Worm (Caenorhabditis elegans) whole organism, young adult: ENCODE data around the gene acs-4.

Source experiments
- F39B2.1 ChIP-seq: fragments of 200-800 bp; sonication (Bioruptor generic); IDR thresholded peaks from 2 replicates; pipeline ENCODE4 v1.3.6; 2022; ENCODE audit warnings: missing genetic modification reagents, missing genetic modification characterization, missing compliant biosample characterization
- bed-2 ChIP-seq: fragments of 200-800 bp; sonication (Bioruptor generic); IDR thresholded peaks from 2 replicates; pipeline ENCODE4 v1.3.6; 2022; ENCODE audit warnings: missing genetic modification reagents, missing genetic modification characterization, missing compliant biosample characterization
- let-607 ChIP-seq, 2 experiments: fragments of 200-800 bp in 1 of 2; sonication (Bioruptor generic) in 1 of 2; sonication (generic microtip) in 1 of 2; optimal IDR thresholded peaks; 2 replicates each; lab custom pipeline; 2016 to 2018; ENCODE audit warnings: mild to moderate bottlenecking in 2 of 2, missing compliant biosample characterization in 2 of 2, missing genetic modification characterization in 2 of 2, moderate library complexity in 2 of 2, missing genotype in 1 of 2
- lin-35 ChIP-seq, 3 experiments: fragments of 150-350 bp in 2 of 3; sonication (generic microtip) in 1 of 3; optimal IDR thresholded peaks; 2 replicates each; lab custom pipeline; 2014 to 2018; ENCODE audit warnings: missing biosample characterization in 3 of 3, missing genetic modification characterization in 3 of 3, missing genetic modification reagents in 3 of 3
- lsy-27 ChIP-seq: sonication (generic microtip); optimal IDR thresholded peaks from 2 replicates; lab custom pipeline; 2017; ENCODE audit warnings: missing genetic modification characterization, mild to moderate bottlenecking, missing compliant biosample characterization, antibody characterized with exemption, missing genotype, borderline replicate concordance; ENCODE audit not compliant: insufficient read depth
- nhr-179 ChIP-seq: sonication (generic microtip); optimal IDR thresholded peaks from 2 replicates; lab custom pipeline; 2016; ENCODE audit warnings: mild to moderate bottlenecking, missing genetic modification characterization, missing compliant biosample characterization
- rcor-1 ChIP-seq: fragments of 200-800 bp; sonication (Bioruptor generic); IDR thresholded peaks from 2 replicates; pipeline ENCODE4 v1.3.6; 2022; ENCODE audit warnings: missing genetic modification reagents, missing genetic modification characterization, missing compliant biosample characterization
- rec-8 ChIP-seq, 2 experiments: sonication (generic microtip); optimal IDR thresholded peaks; 2 replicates each; lab custom pipeline; 2016; ENCODE audit warnings: mild to moderate bottlenecking in 2 of 2, missing genetic modification characterization in 2 of 2, missing genetic modification reagents in 2 of 2, missing genotype in 2 of 2, missing biosample characterization in 1 of 2, missing compliant biosample characterization in 1 of 2, moderate library complexity in 1 of 2
- rpc-1 ChIP-seq, 2 experiments: fragments of 150-350 bp in 1 of 2; sonication (generic microtip) in 1 of 2; optimal IDR thresholded peaks; 2 replicates each; lab custom pipeline; 2014 to 2018; ENCODE audit warnings: missing biosample characterization in 1 of 2, missing genetic modification characterization in 1 of 2, missing genetic modification reagents in 1 of 2, missing genotype in 1 of 2
- snpc-4 ChIP-seq, 5 experiments: fragments of 150-350 bp in 1 of 5; sonication (generic microtip) in 4 of 5; optimal IDR thresholded peaks; 2 replicates each; lab custom pipeline; 2014 to 2018; ENCODE audit warnings: missing genetic modification characterization in 5 of 5, missing biosample characterization in 3 of 5, antibody characterized with exemption in 2 of 5, mild to moderate bottlenecking in 2 of 5, missing compliant biosample characterization in 2 of 5, missing genotype in 2 of 5, moderate library complexity in 2 of 5, missing genetic modification reagents in 1 of 5
- tbx-9 ChIP-seq: sonication (generic microtip); optimal IDR thresholded peaks from 2 replicates; lab custom pipeline; 2016; ENCODE audit warnings: borderline replicate concordance, missing genetic modification characterization, inconsistent platforms, missing compliant biosample characterization

ce11 chrIII:7133559-7133958 is 34.1 kb upstream of the acs-4 start, which contains the start of the genes pot-1 and ggtb-1:
- TF ChIP-seq snpc-4 (GFP tag; optimal IDR thresholded peaks at IDR 0.05; lab: Kevin White, UChicago): no peak
- TF ChIP-seq snpc-4 (tag; optimal IDR thresholded peaks at IDR 0.05; lab: Kevin White, UChicago): no peak
- no peak for TF ChIP-seq rcor-1 (GFP tag; lab: Robert Waterston, UW)
- no peak for TF ChIP-seq lsy-27 (tag; lab: Kevin White, UChicago)
- no peak for TF ChIP-seq rpc-1 (optimal IDR thresholded peaks at IDR 0.05; lab: Kevin White, UChicago)
- TF ChIP-seq rpc-1 (tag; optimal IDR thresholded peaks at IDR 0.05; lab: Kevin White, UChicago): no peak
- TF ChIP-seq rec-8 (tag; optimal IDR thresholded peaks at IDR 0.05; lab: Kevin White, UChicago): no peak
- TF ChIP-seq bed-2 (GFP tag; lab: Robert Waterston, UW): no peak
- TF ChIP-seq tbx-9: no peak
- no peak for TF ChIP-seq F39B2.1 (GFP tag; lab: Robert Waterston, UW)
- no peak for TF ChIP-seq nhr-179 (tag; lab: Kevin White, UChicago)
- TF ChIP-seq lin-35 (GFP tag; optimal IDR thresholded peaks at IDR 0.05; lab: Kevin White, UChicago): no peak
- no peak for TF ChIP-seq let-607 (tag; optimal IDR thresholded peaks at IDR 0.05; lab: Kevin White, UChicago)
